Fruit fly (Drosophila melanogaster): ENCODE data around the gene CG11630.
A peak's percentile ranks its signal among the peaks of the same experiment; 100 is the strongest.

DNA sequence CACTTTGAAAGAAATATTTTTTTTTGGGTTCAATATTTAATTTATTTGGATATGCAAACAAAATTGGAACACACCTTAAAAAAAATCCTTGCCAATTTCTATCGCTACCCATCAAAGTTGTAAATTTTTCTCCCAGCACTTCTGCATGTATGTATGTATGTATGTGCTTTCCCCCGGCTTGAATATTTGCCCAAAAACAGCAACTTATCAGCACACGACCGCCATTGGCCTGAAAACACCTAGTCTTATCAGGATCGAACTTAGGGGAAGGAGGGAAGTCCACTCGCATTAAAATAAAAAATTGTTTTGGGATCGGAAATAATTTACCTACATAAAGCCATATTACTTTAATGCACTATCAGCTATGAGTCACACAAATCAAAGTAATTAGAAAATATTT is 29.9 kb downstream of the CG11630 start:
- no peak for TF ChIP-seq gl (tag; optimal IDR thresholded peaks at IDR 0.05)
- TF ChIP-seq D1 (tag; optimal IDR thresholded peaks at IDR 0.05), result peak; percentile 68
- TF ChIP-seq CG14655 (GFP tag; optimal IDR thresholded peaks at IDR 0.05), result peak; percentile 31
- TF ChIP-seq CG10348 (GFP tag; IDR thresholded peaks at IDR 0.05), result no peak
- TF ChIP-seq CG13204 (GFP tag; optimal IDR thresholded peaks at IDR 0.05), result no peak
- TF ChIP-seq fd96Ca (GFP tag; IDR thresholded peaks at IDR 0.05), result no peak
- no peak for TF ChIP-seq Pif1B (GFP tag; optimal IDR thresholded peaks at IDR 0.05)
- TF ChIP-seq CG34367 (tag; optimal IDR thresholded peaks at IDR 0.05), result no peak
- no peak for TF ChIP-seq EcR (GFP tag; optimal IDR thresholded peaks at IDR 0.05)
- no peak for TF ChIP-seq Ets98B (GFP tag; IDR thresholded peaks at IDR 0.05)
- no peak; the same call in 1 of the 2 replicates for TF ChIP-seq CG12605 (GFP tag; IDR thresholded peaks at IDR 0.05)
